Worm (Caenorhabditis elegans) whole organism, L3 larva: ENCODE results near the gene K02E7.10.

Source experiments
- R02D3.7 ChIP-seq: fragments of 150-350 bp; optimal IDR thresholded peaks from 2 replicates; lab custom pipeline; 2014; ENCODE audit warnings: missing biosample characterization, missing genetic modification characterization
- ama-1 ChIP-seq: fragments of 150-350 bp; optimal IDR thresholded peaks from 2 replicates; lab custom pipeline; 2018
- ceh-16 ChIP-seq: sonication (generic microtip); optimal IDR thresholded peaks from 2 replicates; lab custom pipeline; 2017; ENCODE audit warnings: missing biosample characterization, missing genetic modification characterization
- ceh-28 ChIP-seq: fragments of 150-350 bp; optimal IDR thresholded peaks from 2 replicates; lab custom pipeline; 2014; ENCODE audit warnings: missing biosample characterization, missing genetic modification reagents, missing genetic modification characterization
- ceh-82 ChIP-seq: fragments of 150-350 bp; optimal IDR thresholded peaks from 2 replicates; lab custom pipeline; 2014; ENCODE audit warnings: missing biosample characterization, missing genetic modification characterization
- daf-12 ChIP-seq: fragments of 150-350 bp; optimal IDR thresholded peaks from 2 replicates; lab custom pipeline; 2014; ENCODE audit warnings: missing biosample characterization, missing genetic modification reagents, missing genetic modification characterization
- egl-5 ChIP-seq: fragments of 150-350 bp; optimal IDR thresholded peaks from 2 replicates; lab custom pipeline; 2017; ENCODE audit warnings: missing biosample characterization, missing genetic modification reagents, missing genetic modification characterization, inconsistent platforms
- elt-2 ChIP-seq: sonication (generic microtip); optimal IDR thresholded peaks from 2 replicates; lab custom pipeline; 2016; ENCODE audit warnings: missing genetic modification reagents, mild to moderate bottlenecking, missing genetic modification characterization, missing compliant biosample characterization
- elt-3 ChIP-seq, 3 experiments: fragments of 150-350 bp in 1 of 3; sonication (generic microtip) in 2 of 3; optimal IDR thresholded peaks; 2 replicates in 2 of 3; 4 replicates in 1 of 3; lab custom pipeline; 2014 to 2017; ENCODE audit warnings: missing biosample characterization in 3 of 3, missing genetic modification characterization in 3 of 3
- eor-1 ChIP-seq, 2 experiments: fragments of 150-350 bp; optimal IDR thresholded peaks; 2 replicates each; lab custom pipeline; 2014 to 2018; ENCODE audit warnings: missing biosample characterization in 2 of 2, missing genetic modification characterization in 2 of 2
- fkh-10 ChIP-seq: sonication (generic microtip); optimal IDR thresholded peaks from 2 replicates; lab custom pipeline; 2017; ENCODE audit warnings: missing biosample characterization, missing genetic modification reagents, missing genetic modification characterization
- fkh-2 ChIP-seq: fragments of 150-350 bp; optimal IDR thresholded peaks from 2 replicates; lab custom pipeline; 2014; ENCODE audit warnings: missing biosample characterization, missing genetic modification reagents, missing genetic modification characterization
- hmg-11 ChIP-seq: sonication (generic microtip); optimal IDR thresholded peaks from 2 replicates; lab custom pipeline; 2016; ENCODE audit warnings: missing genetic modification characterization, missing compliant biosample characterization
- jun-1 ChIP-seq: fragments of 150-350 bp; optimal IDR thresholded peaks from 2 replicates; lab custom pipeline; 2014; ENCODE audit warnings: missing biosample characterization, missing genetic modification reagents, missing genetic modification characterization
- lin-15B ChIP-seq: fragments of 150-350 bp; optimal IDR thresholded peaks from 2 replicates; lab custom pipeline; 2014; ENCODE audit warnings: missing biosample characterization, missing genetic modification characterization
- lin-39 ChIP-seq: fragments of 150-350 bp; optimal IDR thresholded peaks from 2 replicates; lab custom pipeline; 2018; ENCODE audit warnings: missing biosample characterization, missing genetic modification reagents, missing genetic modification characterization
- lsy-12 ChIP-seq: sonication (generic microtip); optimal IDR thresholded peaks from 2 replicates; lab custom pipeline; 2016; ENCODE audit warnings: mild to moderate bottlenecking, missing genetic modification characterization, missing compliant biosample characterization
- nfya-1 ChIP-seq: sonication (generic microtip); optimal IDR thresholded peaks from 2 replicates; lab custom pipeline; 2017; ENCODE audit warnings: missing genetic modification characterization, mild to moderate bottlenecking, missing compliant biosample characterization, antibody characterized with exemption, moderate library complexity; ENCODE audit not compliant: insufficient read depth
- nhr-11 ChIP-seq: fragments of 150-350 bp; optimal IDR thresholded peaks from 2 replicates; lab custom pipeline; 2014; ENCODE audit warnings: missing biosample characterization, missing genetic modification characterization
- nhr-23 ChIP-seq: fragments of 150-350 bp; optimal IDR thresholded peaks from 2 replicates; lab custom pipeline; 2014; ENCODE audit warnings: missing biosample characterization, missing genetic modification reagents, missing genetic modification characterization
- nhr-237 ChIP-seq: fragments of 150-350 bp; optimal IDR thresholded peaks from 2 replicates; lab custom pipeline; 2014; ENCODE audit warnings: missing biosample characterization, missing genetic modification characterization
- nhr-28 ChIP-seq: fragments of 150-350 bp; optimal IDR thresholded peaks from 2 replicates; lab custom pipeline; 2014; ENCODE audit warnings: missing biosample characterization, missing genetic modification characterization
- nhr-43 ChIP-seq: sonication (generic microtip); optimal IDR thresholded peaks from 2 replicates; lab custom pipeline; 2016; ENCODE audit warnings: mild to moderate bottlenecking, missing genetic modification characterization, missing compliant biosample characterization; ENCODE audit not compliant: poor library complexity, severe bottlenecking
- nhr-67 ChIP-seq: fragments of 150-350 bp; optimal IDR thresholded peaks from 2 replicates; lab custom pipeline; 2014; ENCODE audit warnings: missing biosample characterization, missing genetic modification characterization
- nhr-76 ChIP-seq: fragments of 150-350 bp; sonication (generic microtip); optimal IDR thresholded peaks from 5 replicates; lab custom pipeline; 2014; ENCODE audit warnings: missing biosample characterization, missing genetic modification characterization
- nhr-77 ChIP-seq: fragments of 150-350 bp; optimal IDR thresholded peaks from 2 replicates; lab custom pipeline; 2014; ENCODE audit warnings: missing biosample characterization, missing genetic modification characterization
- pha-4 ChIP-seq: fragments of 150-350 bp; optimal IDR thresholded peaks from 2 replicates; lab custom pipeline; 2014; ENCODE audit warnings: missing biosample characterization, missing genetic modification reagents, missing genetic modification characterization
- pqm-1 ChIP-seq: fragments of 150-350 bp; optimal IDR thresholded peaks from 2 replicates; lab custom pipeline; 2017; ENCODE audit warnings: missing biosample characterization, missing genetic modification characterization, inconsistent platforms
- sea-2 ChIP-seq: fragments of 150-350 bp; sonication (generic microtip); optimal IDR thresholded peaks from 4 replicates; lab custom pipeline; 2014; ENCODE audit warnings: missing biosample characterization, missing genetic modification reagents, missing genetic modification characterization
- skn-1 ChIP-seq: fragments of 150-350 bp; optimal IDR thresholded peaks from 2 replicates; lab custom pipeline; 2014; ENCODE audit warnings: missing biosample characterization, missing genetic modification characterization
- snpc-4 ChIP-seq: fragments of 150-350 bp; optimal IDR thresholded peaks from 2 replicates; lab custom pipeline; 2014; ENCODE audit warnings: missing biosample characterization, missing genetic modification characterization
- tbx-2 ChIP-seq: sonication (generic microtip); optimal IDR thresholded peaks from 2 replicates; lab custom pipeline; 2016; ENCODE audit warnings: mild to moderate bottlenecking, missing genetic modification characterization, missing compliant biosample characterization
- unc-39 ChIP-seq: sonication (generic microtip); optimal IDR thresholded peaks from 4 replicates; lab custom pipeline; 2017; ENCODE audit warnings: missing biosample characterization, missing genetic modification characterization
- unc-62 ChIP-seq: fragments of 150-350 bp; sonication (generic microtip); optimal IDR thresholded peaks from 4 replicates; lab custom pipeline; 2014; ENCODE audit warnings: missing biosample characterization, missing genetic modification reagents, missing genetic modification characterization
- ztf-4 ChIP-seq: fragments of 150-350 bp; optimal IDR thresholded peaks from 2 replicates; lab custom pipeline; 2014; ENCODE audit warnings: missing biosample characterization, missing genetic modification characterization

The K02E7.10 gene

ce11 chrII:1085546-1085945 lies 18.7 kb upstream of the K02E7.10 start:
- TF ChIP-seq tbx-2 (tag; lab: Kevin White, UChicago): no peak
- TF ChIP-seq nhr-77 (tag; lab: Kevin White, UChicago): no peak
- TF ChIP-seq sea-2 (GFP tag; lab: Kevin White, UChicago): no peak
- no peak for TF ChIP-seq ceh-16
- TF ChIP-seq nhr-23 (tag; lab: Kevin White, UChicago): no peak
- no peak for TF ChIP-seq jun-1
- no peak for TF ChIP-seq elt-3 (tag; optimal IDR thresholded peaks at IDR 0.05; lab: Kevin White, UChicago)
- TF ChIP-seq pqm-1: no peak

ce11 chrII:1084899-1085298 lies 18.1 kb upstream of the K02E7.10 start:
- TF ChIP-seq pha-4 (tag; lab: Kevin White, UChicago): peak; percentile 35
- peak; percentile 57 for TF ChIP-seq egl-5
- TF ChIP-seq hmg-11 (tag; lab: Kevin White, UChicago): peak; percentile 59
- TF ChIP-seq snpc-4 (tag; lab: Kevin White, UChicago): peak; percentile 32
- TF ChIP-seq pqm-1: no peak
- TF ChIP-seq lin-15B: peak; percentile 10
- TF ChIP-seq lin-39 (tag; lab: Kevin White, UChicago): peak; percentile 11
- TF ChIP-seq nfya-1 (tag; lab: Kevin White, UChicago): peak; percentile 61
- no peak for TF ChIP-seq lsy-12 (tag; lab: Kevin White, UChicago)
- no peak for TF ChIP-seq daf-12
- TF ChIP-seq ceh-28 (tag; lab: Kevin White, UChicago): no peak
- no peak for TF ChIP-seq sea-2 (GFP tag; lab: Kevin White, UChicago)
- TF ChIP-seq skn-1 (tag; lab: Kevin White, UChicago): peak; percentile 81

ce11 chrII:1082859-1083258 lies 16.1 kb upstream of the K02E7.10 start, which contains the start of gene K02E7.1:
K02E7.1 (plus strand) TSS chrII:1083159.
- no peak for TF ChIP-seq nhr-76 (tag; lab: Kevin White, UChicago)
- no peak for TF ChIP-seq fkh-10 (GFP tag; lab: Kevin White, UChicago)
- TF ChIP-seq nhr-23 (tag; lab: Kevin White, UChicago): no peak
- no peak for TF ChIP-seq nhr-67
- no peak for TF ChIP-seq lin-39 (tag; lab: Kevin White, UChicago)
- TF ChIP-seq ztf-4 (tag; lab: Kevin White, UChicago): no peak
- TF ChIP-seq eor-1 (tag; optimal IDR thresholded peaks at IDR 0.05; lab: Kevin White, UChicago): no peak
- no peak for TF ChIP-seq pha-4 (tag; lab: Kevin White, UChicago)
- TF ChIP-seq elt-2 (tag; lab: Kevin White, UChicago): no peak
- TF ChIP-seq ceh-16: no peak
- TF ChIP-seq unc-62 (GFP tag; lab: Kevin White, UChicago): no peak
- TF ChIP-seq ceh-28 (tag; lab: Kevin White, UChicago): no peak
- no peak for TF ChIP-seq nhr-43 (tag; lab: Kevin White, UChicago)
- no peak for TF ChIP-seq nhr-11
- no peak for TF ChIP-seq ama-1 (lab: Kevin White, UChicago)
- TF ChIP-seq daf-12: no peak
- no peak for TF ChIP-seq ceh-82 (tag; lab: Kevin White, UChicago)
- TF ChIP-seq fkh-2 (tag; lab: Kevin White, UChicago): no peak

- no peak for TF ChIP-seq nhr-237 (tag; lab: Kevin White, UChicago)
Observed at ce11 chrII:1075424-1075823, 8.6 kb upstream of the K02E7.10 start, which contains the start of gene K02E7.11. K02E7.11 (minus strand) TSS chrII:1075524.

ce11 chrII:1072106-1072505 lies 5.3 kb upstream of the K02E7.10 start, which contains the start of gene K02E7.4:
K02E7.4 (plus strand) TSS chrII:1072406.
- TF ChIP-seq nhr-28 (tag; lab: Kevin White, UChicago) (no peak), lsy-12 (tag; lab: Kevin White, UChicago) (no peak), R02D3.7 (tag; lab: Kevin White, UChicago) (no peak), unc-39 (tag; lab: Kevin White, UChicago) (no peak), elt-2 (tag; lab: Kevin White, UChicago) (no peak)
- TF ChIP-seq, all 47 proteins: peak for 0
